Fruit fly (Drosophila melanogaster): ENCODE results near the gene CG6695.

Gene CG6695

dm6 chr3R:24692863-24693262 lies 37.9 kb downstream of the CG6695 start:
- TF ChIP-seq CG4496 (GFP tag; IDR thresholded peaks at IDR 0.05) (no peak), CG15710 (tag; optimal IDR thresholded peaks at IDR 0.05) (no peak)

- TF ChIP-seq CG9948 (tag; optimal IDR thresholded peaks at IDR 0.05) (no peak), CG17806 (tag; optimal IDR thresholded peaks at IDR 0.05) (no peak), Pif1B (GFP tag; optimal IDR thresholded peaks at IDR 0.05) (no peak), Pif1A (GFP tag; optimal IDR thresholded peaks at IDR 0.05) (no peak), EcR (GFP tag; optimal IDR thresholded peaks at IDR 0.05) (no peak)
Observed at dm6 chr3R:24699309-24699708, 44.3 kb downstream of the CG6695 start.
